Fruit fly (Drosophila melanogaster): Measurements from ENCODE around the gene tmod.

tmod gene

dm6 chr3R:30526799-30527465 is 5.5 kb upstream of the tmod start, which contains the start of gene jdp:
Gene jdp, minus strand, starts transcription at chr3R:30527037.
- TF ChIP-seq CG17801 (GFP tag; optimal IDR thresholded peaks at IDR 0.05; ENCODE audit: partially characterized antibody), result peak; percentile 5

DNA sequence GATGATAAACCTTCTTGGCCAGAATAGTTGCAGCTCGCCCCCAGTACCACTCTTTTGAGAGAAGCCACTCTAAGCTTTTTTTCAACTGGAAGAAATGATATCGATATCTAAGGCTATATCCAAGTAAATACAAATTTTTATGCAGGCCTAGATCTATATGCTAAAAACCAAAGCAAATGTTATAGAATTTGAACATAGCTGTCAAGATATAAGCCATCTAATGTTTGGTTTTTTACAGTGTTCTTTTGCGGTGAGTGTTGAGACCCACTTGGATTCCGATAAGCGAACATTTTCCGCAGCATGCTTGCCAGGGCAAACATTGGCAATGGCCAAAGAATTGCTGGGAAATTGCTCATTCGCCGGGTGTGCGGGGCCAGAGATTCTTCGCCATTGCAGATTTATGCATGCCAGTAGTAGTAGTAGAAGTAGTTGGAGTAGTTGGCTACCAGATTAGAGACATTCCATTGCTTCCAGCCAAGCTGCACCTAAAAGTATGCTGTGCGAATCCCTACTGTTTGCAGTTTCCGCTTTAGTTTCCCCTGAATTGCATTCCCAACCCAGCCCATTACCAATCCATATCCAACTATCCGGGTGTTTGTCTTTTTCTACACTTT is 3.6 kb upstream of the tmod start:
- no peak for TF ChIP-seq CG17801 (GFP tag; optimal IDR thresholded peaks at IDR 0.05; ENCODE audit: partially characterized antibody)

- no peak for TF ChIP-seq CG17801 (GFP tag; optimal IDR thresholded peaks at IDR 0.05; ENCODE audit: partially characterized antibody)
Observed at dm6 chr3R:30529570-30529969, 2.8 kb upstream of the tmod start.

DNA sequence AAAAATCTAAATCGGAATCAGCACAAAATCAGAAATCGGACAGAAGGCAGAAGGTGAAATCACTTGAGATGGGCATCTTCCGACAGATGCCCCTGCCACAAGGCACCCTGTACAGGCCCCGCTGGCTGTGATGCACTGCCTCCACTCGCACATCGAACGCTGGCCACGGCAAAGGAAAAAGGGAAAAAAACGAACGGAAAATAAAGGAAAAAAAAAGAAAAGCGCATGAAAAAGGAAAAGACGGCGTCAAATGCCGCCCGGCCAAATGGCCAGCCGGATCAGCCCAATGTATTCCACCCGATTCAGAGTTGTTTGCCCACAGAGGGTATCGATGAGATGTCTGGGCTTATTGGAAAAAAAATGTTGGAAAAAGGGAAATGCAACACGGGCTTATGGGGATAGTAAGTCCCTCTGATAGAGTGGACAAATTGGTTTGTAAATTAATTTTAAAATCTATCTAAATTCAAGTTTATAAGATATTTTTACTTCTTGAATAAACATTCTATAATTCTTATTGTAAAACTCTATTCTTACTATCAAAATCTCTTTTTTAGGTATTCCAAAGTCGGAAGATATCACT is 1.2 kb upstream of the tmod start:
- TF ChIP-seq CG17801 (GFP tag; optimal IDR thresholded peaks at IDR 0.05; ENCODE audit: partially characterized antibody), result no peak

DNA sequence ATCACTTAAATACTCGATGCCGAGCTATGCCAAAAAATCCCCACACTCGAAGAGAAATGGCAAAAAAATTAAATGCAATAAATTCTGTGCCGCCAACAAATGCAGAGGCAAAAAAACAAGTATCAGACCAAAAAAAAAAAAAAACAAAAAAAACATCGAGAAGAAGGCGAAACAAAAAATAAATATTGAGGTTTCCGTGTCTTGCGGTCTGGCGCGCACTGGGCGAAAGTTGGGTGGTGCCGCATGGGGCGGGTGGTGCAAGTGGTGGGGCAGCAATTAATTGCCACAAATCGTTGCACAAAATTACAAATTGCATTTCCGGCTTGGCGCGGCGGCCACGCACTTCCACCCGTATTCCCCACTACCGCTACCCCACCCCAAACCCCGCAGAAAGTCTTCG is 2.0 kb downstream of the tmod start:
- TF ChIP-seq CG17801 (GFP tag; optimal IDR thresholded peaks at IDR 0.05; ENCODE audit: partially characterized antibody), result no peak

DNA sequence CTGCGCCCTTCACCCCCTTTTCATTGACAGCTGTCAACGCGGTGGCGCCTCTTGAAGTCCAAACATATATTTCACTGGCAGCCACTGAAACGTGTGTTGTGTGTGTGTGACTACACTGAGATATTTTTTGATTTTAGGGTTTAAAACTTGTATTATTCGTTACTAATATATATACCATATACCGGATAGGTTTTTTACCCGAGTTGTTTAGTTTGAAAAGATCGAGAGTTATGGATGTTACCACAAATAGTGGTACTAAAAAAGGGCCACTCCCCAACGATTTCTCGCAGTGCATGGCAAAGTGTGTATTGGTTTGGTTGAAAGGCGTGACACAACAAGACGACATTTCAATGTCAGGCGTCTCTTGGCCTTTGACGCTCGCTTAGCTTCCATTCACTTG is 4.0 kb downstream of the tmod start:
- TF ChIP-seq CG17801 (GFP tag; optimal IDR thresholded peaks at IDR 0.05; ENCODE audit: partially characterized antibody), result no peak

dm6 chr3R:30536919-30537318 is 4.5 kb downstream of the tmod start:
- TF ChIP-seq CG17801 (GFP tag; optimal IDR thresholded peaks at IDR 0.05; ENCODE audit: partially characterized antibody), result no peak

dm6 chr3R:30540196-30540595 is 7.8 kb downstream of the tmod start:
- no peak for TF ChIP-seq CG17801 (GFP tag; optimal IDR thresholded peaks at IDR 0.05; ENCODE audit: partially characterized antibody)

DNA sequence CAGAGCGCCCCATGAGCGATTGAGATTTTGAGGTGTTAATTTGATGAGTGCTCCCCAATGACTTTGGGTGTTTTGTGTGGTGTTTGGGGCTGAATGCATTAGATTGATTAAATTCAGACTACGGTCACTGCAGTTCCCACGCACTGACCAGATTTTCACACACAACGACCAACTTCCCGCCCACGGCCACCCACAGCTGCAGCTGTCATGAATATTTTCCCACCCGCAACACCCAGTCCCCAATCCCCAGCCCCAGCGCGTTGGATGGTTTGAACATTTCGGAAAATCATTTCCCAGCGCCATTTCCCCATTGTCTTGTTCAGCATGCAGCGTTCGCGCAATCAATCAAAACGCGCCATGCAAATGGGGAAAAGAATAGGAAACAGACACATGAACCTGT is 9.1 kb downstream of the tmod start:
- TF ChIP-seq CG17801 (GFP tag; optimal IDR thresholded peaks at IDR 0.05; ENCODE audit: partially characterized antibody), result no peak

- TF ChIP-seq CG17801 (GFP tag; optimal IDR thresholded peaks at IDR 0.05; ENCODE audit: partially characterized antibody), result no peak
Observed at dm6 chr3R:30544974-30545373, 12.6 kb downstream of the tmod start.

dm6 chr3R:30550044-30550443 is 17.6 kb downstream of the tmod start:
- TF ChIP-seq CG17801 (GFP tag; optimal IDR thresholded peaks at IDR 0.05; ENCODE audit: partially characterized antibody), result no peak

DNA sequence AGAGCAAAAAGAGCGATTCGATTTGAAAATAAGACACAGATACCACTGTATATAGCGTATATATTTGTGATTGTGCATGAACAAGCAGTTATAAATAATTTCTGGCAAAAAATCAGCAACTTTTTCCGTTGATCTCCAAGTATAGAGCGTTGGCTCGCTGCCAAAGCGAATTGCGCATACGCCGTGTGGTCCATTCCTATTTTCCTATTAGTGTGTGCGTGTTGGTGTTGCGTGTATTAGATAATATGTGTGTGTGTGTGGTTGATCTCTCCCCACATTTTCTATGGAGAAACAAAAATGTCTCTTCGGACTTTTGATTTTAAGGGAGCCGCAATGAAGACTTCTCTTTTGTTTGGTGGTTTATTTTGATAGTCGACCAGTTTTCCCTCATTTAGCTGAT is 20.1 kb downstream of the tmod start:
- TF ChIP-seq CG17801 (GFP tag; optimal IDR thresholded peaks at IDR 0.05; ENCODE audit: partially characterized antibody), result no peak

- TF ChIP-seq CG17801 (GFP tag; optimal IDR thresholded peaks at IDR 0.05; ENCODE audit: partially characterized antibody), result no peak
Observed at dm6 chr3R:30560070-30560469, 27.7 kb downstream of the tmod start, which contains the start of gene CG34155. Gene CG34155, minus strand, starts transcription at chr3R:30560199.

dm6 chr3R:30561207-30561606 is 28.8 kb downstream of the tmod start:
- TF ChIP-seq CG17801 (GFP tag; optimal IDR thresholded peaks at IDR 0.05; ENCODE audit: partially characterized antibody), result no peak

dm6 chr3R:30562733-30563259 is 30.4 kb downstream of the tmod start:
- no peak for TF ChIP-seq CG17801 (GFP tag; optimal IDR thresholded peaks at IDR 0.05; ENCODE audit: partially characterized antibody)

Data from ovary, adult (tissue).